Fruit fly (Drosophila melanogaster): ENCODE measurements around the gene RhoL.

DNA sequence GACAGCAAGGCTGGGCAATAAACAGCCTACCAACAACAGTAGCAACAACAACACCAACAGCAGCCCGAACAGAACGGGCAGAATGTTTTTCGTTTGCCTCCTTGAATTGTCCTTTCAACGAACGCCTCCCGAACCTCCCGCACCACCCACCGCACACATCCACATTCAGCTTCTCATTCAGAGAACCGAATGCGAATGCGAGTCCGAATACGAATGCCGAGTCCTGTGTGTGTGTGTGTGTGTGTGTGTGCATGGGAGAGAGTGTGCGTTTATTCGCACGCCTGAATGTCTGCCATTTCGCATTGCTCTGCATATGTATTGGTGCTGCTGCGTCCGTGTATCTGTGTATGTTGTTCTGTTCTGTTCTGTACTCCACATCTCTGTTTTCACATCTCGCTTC lies 13.9 kb downstream of the RhoL start:
- TF ChIP-seq CG7045 (GFP tag; optimal IDR thresholded peaks at IDR 0.05) (no peak), CG14711 (tag; optimal IDR thresholded peaks at IDR 0.05) (no peak), Hr96 (GFP tag; optimal IDR thresholded peaks at IDR 0.05) (no peak), CG7101 (tag; optimal IDR thresholded peaks at IDR 0.05) (no peak), kay (GFP tag; ENCODE audit: borderline replicate concordance) (no peak)
